Worm (Caenorhabditis elegans) whole organism, midembryonic: ENCODE data around the gene math-9.

Experiments
- T22C8.4 ChIP-seq: fragments of 200-800 bp; sonication (Bioruptor generic); IDR thresholded peaks from 2 replicates; pipeline ENCODE4 v1.3.6; 2022; ENCODE audit warnings: missing genetic modification characterization, missing compliant biosample characterization
- cog-1 ChIP-seq: sonication (generic microtip); optimal IDR thresholded peaks from 2 replicates; lab custom pipeline; 2016; ENCODE audit warnings: missing genetic modification characterization, missing compliant biosample characterization
- flt-1 ChIP-seq: fragments of 200-800 bp; sonication (Bioruptor generic); IDR thresholded peaks from 2 replicates; pipeline ENCODE4 v1.3.6; 2022; ENCODE audit warnings: missing genetic modification characterization, missing compliant biosample characterization
- klf-2 ChIP-seq: fragments of 200-800 bp; sonication (Bioruptor generic); conservative IDR thresholded peaks from 2 replicates; pipeline ENCODE4 v1.3.6; 2022; ENCODE audit warnings: missing genetic modification reagents, missing genetic modification characterization, missing compliant biosample characterization
- med-1 ChIP-seq: sonication (generic microtip); optimal IDR thresholded peaks from 2 replicates; lab custom pipeline; 2017; ENCODE audit warnings: missing genetic modification characterization, mild to moderate bottlenecking, missing compliant biosample characterization, antibody characterized with exemption, missing genetic modification reagents; ENCODE audit not compliant: insufficient read depth
- ref-1 ChIP-seq: fragments of 200-800 bp; sonication (Bioruptor generic); conservative IDR thresholded peaks from 2 replicates; pipeline ENCODE4 v1.3.6; 2022; ENCODE audit warnings: missing genetic modification reagents, missing genetic modification characterization, missing compliant biosample characterization
- tab-1 ChIP-seq: fragments of 200-800 bp; sonication (Bioruptor generic); IDR thresholded peaks from 2 replicates; pipeline ENCODE4 v1.3.6; 2022; ENCODE audit warnings: missing genetic modification characterization, missing compliant biosample characterization
- ztf-23 ChIP-seq: fragments of 200-800 bp; sonication (Bioruptor generic); IDR thresholded peaks from 2 replicates; pipeline ENCODE4 v1.3.6; 2022; ENCODE audit warnings: missing genetic modification reagents, missing genetic modification characterization, missing compliant biosample characterization
- ztf-29 ChIP-seq: fragments of 200-800 bp; sonication (Bioruptor generic); IDR thresholded peaks from 2 replicates; pipeline ENCODE4 v1.3.6; 2022; ENCODE audit warnings: missing genetic modification reagents, missing genetic modification characterization, missing compliant biosample characterization

math-9 gene

ce11 chrII:1905104-1905503 lies 14.5 kb upstream of the math-9 start, which contains the start of gene math-22:
math-22 (plus strand) TSS chrII:1905404.
- TF ChIP-seq ref-1 (GFP tag; lab: Robert Waterston, UW) (no peak), klf-2 (GFP tag; lab: Robert Waterston, UW) (no peak), tab-1 (GFP tag; lab: Robert Waterston, UW) (no peak), ztf-29 (GFP tag; lab: Robert Waterston, UW) (no peak)

- no peak for TF ChIP-seq klf-2 (GFP tag; lab: Robert Waterston, UW)
- TF ChIP-seq ztf-29 (GFP tag; lab: Robert Waterston, UW) = no peak
- TF ChIP-seq tab-1 (GFP tag; lab: Robert Waterston, UW) = no peak
- no peak for TF ChIP-seq cog-1 (tag; lab: Kevin White, UChicago)
- TF ChIP-seq med-1 (GFP tag; lab: Kevin White, UChicago) = no peak
- TF ChIP-seq ref-1 (GFP tag; lab: Robert Waterston, UW) = no peak
- no peak for TF ChIP-seq ztf-23 (GFP tag; lab: Robert Waterston, UW)
- TF ChIP-seq T22C8.4 = no peak
- no peak for TF ChIP-seq flt-1 (GFP tag; lab: Robert Waterston, UW)
Observed at ce11 chrII:1901981-1902380, 11.4 kb upstream of the math-9 start, which contains the start of gene math-23. math-23 (plus strand) TSS chrII:1902281.

ce11 chrII:1899934-1900333 lies 9.4 kb upstream of the math-9 start, which contains the start of gene math-24:
math-24 (plus strand) TSS chrII:1900234.
- TF ChIP-seq tab-1 (GFP tag; lab: Robert Waterston, UW) (no peak), klf-2 (GFP tag; lab: Robert Waterston, UW) (no peak), flt-1 (GFP tag; lab: Robert Waterston, UW) (no peak), cog-1 (tag; lab: Kevin White, UChicago) (no peak), ztf-29 (GFP tag; lab: Robert Waterston, UW) (no peak), ref-1 (GFP tag; lab: Robert Waterston, UW) (no peak), ztf-23 (GFP tag; lab: Robert Waterston, UW) (no peak)

- TF ChIP-seq flt-1 (GFP tag; lab: Robert Waterston, UW) (no peak), ztf-29 (GFP tag; lab: Robert Waterston, UW) (no peak), cog-1 (tag; lab: Kevin White, UChicago) (no peak), ref-1 (GFP tag; lab: Robert Waterston, UW) (no peak)
Observed at ce11 chrII:1897936-1898335, 7.4 kb upstream of the math-9 start, which contains the start of gene C46F9.6. C46F9.6 (plus strand) TSS chrII:1898236.

ce11 chrII:1895762-1896161 lies 5.2 kb upstream of the math-9 start, which contains the start of gene math-25:
math-25 (plus strand) TSS chrII:1896062.
- TF ChIP-seq ztf-29 (GFP tag; lab: Robert Waterston, UW) = no peak
- TF ChIP-seq med-1 (GFP tag; lab: Kevin White, UChicago) = no peak
- TF ChIP-seq klf-2 (GFP tag; lab: Robert Waterston, UW) = no peak
- TF ChIP-seq ref-1 (GFP tag; lab: Robert Waterston, UW) = no peak
- no peak for TF ChIP-seq flt-1 (GFP tag; lab: Robert Waterston, UW)
- no peak for TF ChIP-seq T22C8.4
- no peak for TF ChIP-seq ztf-23 (GFP tag; lab: Robert Waterston, UW)

- no peak for TF ChIP-seq ztf-23 (GFP tag; lab: Robert Waterston, UW)
- TF ChIP-seq cog-1 (tag; lab: Kevin White, UChicago) = no peak
- TF ChIP-seq ztf-29 (GFP tag; lab: Robert Waterston, UW) = no peak
- TF ChIP-seq tab-1 (GFP tag; lab: Robert Waterston, UW) = no peak
- TF ChIP-seq flt-1 (GFP tag; lab: Robert Waterston, UW) = no peak
- TF ChIP-seq med-1 (GFP tag; lab: Kevin White, UChicago) = no peak
- TF ChIP-seq klf-2 (GFP tag; lab: Robert Waterston, UW) = no peak
- TF ChIP-seq ref-1 (GFP tag; lab: Robert Waterston, UW) = no peak
- no peak for TF ChIP-seq T22C8.4
Observed at ce11 chrII:1895278-1895677, 4.7 kb upstream of the math-9 start, which contains the start of gene C46F9.5. C46F9.5 (plus strand) TSS chrII:1895578.

ce11 chrII:1893912-1894311 lies 3.3 kb upstream of the math-9 start, which contains the start of gene C16C4.1:
C16C4.1 (plus strand) TSS chrII:1894212.
- TF ChIP-seq med-1 (GFP tag; lab: Kevin White, UChicago) (no peak), klf-2 (GFP tag; lab: Robert Waterston, UW) (no peak), cog-1 (tag; lab: Kevin White, UChicago) (no peak), T22C8.4 (no peak), ref-1 (GFP tag; lab: Robert Waterston, UW) (no peak)

- TF ChIP-seq cog-1 (tag; lab: Kevin White, UChicago) = no peak
- no peak for TF ChIP-seq ztf-29 (GFP tag; lab: Robert Waterston, UW)
- TF ChIP-seq T22C8.4 = no peak
- TF ChIP-seq ref-1 (GFP tag; lab: Robert Waterston, UW) = no peak
Observed at ce11 chrII:1889071-1889470, 1.5 kb downstream of the math-9 start, which contains the start of gene math-8. math-8 (minus strand) TSS chrII:1889171.

- TF ChIP-seq tab-1 (GFP tag; lab: Robert Waterston, UW) = no peak
- no peak for TF ChIP-seq cog-1 (tag; lab: Kevin White, UChicago)
- no peak for TF ChIP-seq T22C8.4
- TF ChIP-seq ref-1 (GFP tag; lab: Robert Waterston, UW) = no peak
- TF ChIP-seq flt-1 (GFP tag; lab: Robert Waterston, UW) = no peak
- no peak for TF ChIP-seq ztf-29 (GFP tag; lab: Robert Waterston, UW)
- no peak for TF ChIP-seq ztf-23 (GFP tag; lab: Robert Waterston, UW)
- TF ChIP-seq med-1 (GFP tag; lab: Kevin White, UChicago) = no peak
- no peak for TF ChIP-seq klf-2 (GFP tag; lab: Robert Waterston, UW)
Observed at ce11 chrII:1886379-1886778, 4.2 kb downstream of the math-9 start, which contains the start of gene math-7. math-7 (minus strand) TSS chrII:1886479.

ce11 chrII:1884635-1885034 lies 5.9 kb downstream of the math-9 start, which contains the start of gene math-6:
math-6 (minus strand) TSS chrII:1884735.
- no peak for TF ChIP-seq tab-1 (GFP tag; lab: Robert Waterston, UW)
- TF ChIP-seq klf-2 (GFP tag; lab: Robert Waterston, UW) = no peak
- no peak for TF ChIP-seq med-1 (GFP tag; lab: Kevin White, UChicago)
- no peak for TF ChIP-seq ref-1 (GFP tag; lab: Robert Waterston, UW)
- TF ChIP-seq flt-1 (GFP tag; lab: Robert Waterston, UW) = no peak
- TF ChIP-seq cog-1 (tag; lab: Kevin White, UChicago) = no peak
- TF ChIP-seq ztf-29 (GFP tag; lab: Robert Waterston, UW) = no peak
- TF ChIP-seq T22C8.4 = no peak
- no peak for TF ChIP-seq ztf-23 (GFP tag; lab: Robert Waterston, UW)
